Fruit fly (Drosophila melanogaster) Kc167 (cell line): ENCODE data around the gene GCS1.

Experiments
- Sin3A ChIP-seq: fragments of >200 bp; optimal IDR thresholded peaks from 2 replicates; lab custom pipeline; 2018; ENCODE audit warnings: missing external identifiers
- psq ChIP-seq: fragments of >200 bp; optimal IDR thresholded peaks from 2 replicates; lab custom pipeline; 2017; ENCODE audit warnings: missing external identifiers

dm6 chrX:11351351-11351750, 3.5 kb upstream of the GCS1 start:
- TF ChIP-seq psq (lab: Kevin White, UChicago) (no peak), Sin3A (lab: Kevin White, UChicago) (no peak)
